Fruit fly (Drosophila melanogaster) whole organism, embryonic: ENCODE measurements around the gene CG33158.

ENCODE experiments used
- Ada2b ChIP-seq: fragments of 200-800 bp; sonication (Bioruptor generic); IDR thresholded peaks from 2 replicates; pipeline ENCODE4 v1.3.6; 2022; ENCODE audit warnings: missing biosample characterization, missing genetic modification characterization
- CG10654 ChIP-seq: fragments of 200-800 bp; sonication (Bioruptor generic); optimal IDR thresholded peaks from 2 replicates; lab custom pipeline; 2016; ENCODE audit warnings: missing biosample characterization, missing genetic modification characterization
- CG13123 ChIP-seq: fragments of 200-800 bp; sonication (Bioruptor generic); optimal IDR thresholded peaks from 2 replicates; lab custom pipeline; 2016; ENCODE audit warnings: missing biosample characterization, missing genetic modification characterization
- CG1529 ChIP-seq: fragments of 200-800 bp; sonication (Bioruptor generic); optimal IDR thresholded peaks from 3 replicates; lab custom pipeline; 2018; ENCODE audit warnings: missing biosample characterization, missing genetic modification characterization
- CG15601 ChIP-seq: fragments of 200-800 bp; sonication (Bioruptor generic); optimal IDR thresholded peaks from 3 replicates; lab custom pipeline; 2019; ENCODE audit warnings: missing biosample characterization, mild to moderate bottlenecking, missing genetic modification characterization, moderate library complexity
- CTCF ChIP-seq: fragments of 200-800 bp; sonication (Bioruptor generic); optimal IDR thresholded peaks from 2 replicates; lab custom pipeline; 2017; ENCODE audit warnings: missing biosample characterization, mild to moderate bottlenecking, missing genetic modification characterization, moderate library complexity
- Hr39 ChIP-seq: fragments of >200 bp; optimal IDR thresholded peaks from 2 replicates; lab custom pipeline; 2017
- Poxn ChIP-seq: fragments of 200-800 bp; sonication (Bioruptor generic); IDR thresholded peaks from 2 replicates; pipeline ENCODE4 v1.3.6; 2022; ENCODE audit warnings: missing biosample characterization, missing genetic modification characterization
- bbx ChIP-seq: fragments of 200-800 bp; sonication (Bioruptor generic); IDR thresholded peaks from 2 replicates; pipeline ENCODE4 v1.3.6; 2022; ENCODE audit warnings: missing biosample characterization, missing genetic modification characterization; ENCODE audit not compliant: partially characterized antibody
- nerfin-2 ChIP-seq: fragments of 200-800 bp; sonication (Bioruptor generic); IDR thresholded peaks from 2 replicates; pipeline ENCODE4 v1.3.6; 2022; ENCODE audit warnings: missing biosample characterization, missing genetic modification characterization; ENCODE audit not compliant: partially characterized antibody
- peb ChIP-seq: fragments of 200-800 bp; sonication (Bioruptor generic); IDR thresholded peaks from 2 replicates; pipeline ENCODE4 v1.3.6; 2022; ENCODE audit warnings: missing biosample characterization, missing genetic modification characterization
- sug ChIP-seq: fragments of 200-800 bp; optimal IDR thresholded peaks from 2 replicates; lab custom pipeline; 2019; ENCODE audit warnings: missing biosample characterization, mild to moderate bottlenecking, missing genetic modification characterization, moderate library complexity
- usp ChIP-seq: fragments of >200 bp; optimal IDR thresholded peaks from 2 replicates; lab custom pipeline; 2017; ENCODE audit warnings: missing biosample characterization, missing genetic modification characterization
- zen2 ChIP-seq: fragments of 200-800 bp; sonication (Bioruptor generic); IDR thresholded peaks from 3 replicates; pipeline ENCODE4 v1.3.6; 2022; ENCODE audit warnings: missing biosample characterization, missing genetic modification characterization; ENCODE audit not compliant: partially characterized antibody

dm6 chr3L:16489283-16489682, 69.9 kb downstream of the CG33158 start:
- no peak for TF ChIP-seq zen2 (GFP tag; lab: Robert Waterston, UW)
- TF ChIP-seq nerfin-2: no peak
- no peak for TF ChIP-seq CG1529 (GFP tag; lab: Kevin White, UChicago)
- TF ChIP-seq Poxn: no peak
- TF ChIP-seq CG10654 (GFP tag; lab: Kevin White, UChicago): no peak
- no peak for TF ChIP-seq bbx (GFP tag; lab: Robert Waterston, UW)
- no peak for TF ChIP-seq Hr39 (lab: Kevin White, UChicago)
- TF ChIP-seq CTCF (GFP tag; lab: Kevin White, UChicago): no peak
- no peak for TF ChIP-seq CG15601 (tag; lab: Kevin White, UChicago)
- TF ChIP-seq Ada2b (GFP tag; lab: Robert Waterston, UW): no peak
- TF ChIP-seq peb (GFP tag; lab: Robert Waterston, UW): no peak
- no peak for TF ChIP-seq CG13123 (GFP tag; lab: Kevin White, UChicago)
- no peak for TF ChIP-seq usp (GFP tag; lab: Kevin White, UChicago)
- no peak for TF ChIP-seq sug (tag; lab: Kevin White, UChicago)
